Fruit fly (Drosophila melanogaster) whole organism: Measurements from ENCODE around the gene CG16790.

Experiments used
- CG8478 ChIP-seq: fragments of >200 bp; optimal IDR thresholded peaks from 2 replicates; lab custom pipeline; 2018; ENCODE audit warnings: inconsistent platforms
- EcR ChIP-seq, 2 experiments: fragments of >200 bp; optimal IDR thresholded peaks; 2 replicates each; lab custom pipeline; 2017; ENCODE audit warnings: missing biosample characterization in 2 of 2, missing genetic modification characterization in 2 of 2, missing genetic modification reagents in 2 of 2
- pan ChIP-seq: fragments of >200 bp; optimal IDR thresholded peaks from 2 replicates; lab custom pipeline; 2017
- psq ChIP-seq: fragments of >200 bp; optimal IDR thresholded peaks from 2 replicates; lab custom pipeline; 2017
- usp ChIP-seq: fragments of >200 bp; optimal IDR thresholded peaks from 2 replicates; lab custom pipeline; 2017; ENCODE audit warnings: missing biosample characterization, missing genetic modification characterization, mixed read lengths

DNA sequence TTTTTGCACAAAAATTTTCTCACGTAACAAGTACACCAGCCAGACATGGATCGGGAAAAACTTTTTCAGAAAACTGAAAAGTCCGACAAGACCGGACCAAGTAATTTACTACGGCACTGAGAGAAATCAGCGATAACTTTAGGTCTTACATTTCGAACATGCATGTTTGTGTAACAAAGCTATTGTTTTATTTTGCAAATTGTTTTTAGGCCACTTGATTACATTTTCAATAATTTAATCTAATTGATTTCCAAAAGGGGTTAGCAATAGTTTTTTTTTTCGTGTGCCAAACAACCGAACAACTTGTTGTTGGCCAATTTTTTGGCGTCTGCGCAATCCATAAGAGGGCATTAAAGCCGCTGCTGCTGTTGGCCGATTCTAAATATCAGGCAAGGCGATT lies 43.1 kb upstream of the CG16790 start:
- TF ChIP-seq CG8478 (lab: Kevin White, UChicago) (no peak), pan (lab: Kevin White, UChicago) (no peak), EcR (GFP tag; optimal IDR thresholded peaks at IDR 0.05; lab: Kevin White, UChicago) (no peak), usp (GFP tag; lab: Kevin White, UChicago) (no peak), psq (lab: Kevin White, UChicago) (no peak)
